Fruit fly (Drosophila melanogaster): Measurements from ENCODE around the gene CG6678.
A peak's percentile ranks its signal among the peaks of the same experiment; 100 is the strongest.

CG6678 gene

dm6 chr3R:21849988-21850460 lies 36.8 kb upstream of the CG6678 start (continued):
- TF ChIP-seq B-H2 (GFP tag; optimal IDR thresholded peaks at IDR 0.05) = no peak
- TF ChIP-seq ro (GFP tag; IDR thresholded peaks at IDR 0.05) = no peak
- TF ChIP-seq CG13894 (tag; optimal IDR thresholded peaks at IDR 0.05) = no peak
- TF ChIP-seq Dfd (GFP tag; optimal IDR thresholded peaks at IDR 0.05) = no peak
- TF ChIP-seq CG3163 (GFP tag; optimal IDR thresholded peaks at IDR 0.05) = peak; percentile 35
- no peak for TF ChIP-seq CG11247 (GFP tag; IDR thresholded peaks at IDR 0.05)
- peak; percentile 18 for TF ChIP-seq CG12219 (GFP tag; optimal IDR thresholded peaks at IDR 0.05)
- TF ChIP-seq CG11398 (GFP tag; optimal IDR thresholded peaks at IDR 0.05) = peak; percentile 40
- no peak for TF ChIP-seq btn (GFP tag; optimal IDR thresholded peaks at IDR 0.05)
- no peak for TF ChIP-seq sima (GFP tag; optimal IDR thresholded peaks at IDR 0.05)
- no peak for TF ChIP-seq nau (GFP tag; optimal IDR thresholded peaks at IDR 0.05)
- TF ChIP-seq wor (GFP tag; IDR thresholded peaks at IDR 0.05) = no peak
- peak; percentile 50 for TF ChIP-seq CG15601 (tag; optimal IDR thresholded peaks at IDR 0.05)
- no peak for TF ChIP-seq CG16813 (GFP tag; IDR thresholded peaks at IDR 0.05; ENCODE audit: partially characterized antibody)
- no peak; the same call in 1 of the 2 replicates for TF ChIP-seq CG32767 (GFP tag; IDR thresholded peaks at IDR 0.05)
- no peak for TF ChIP-seq Fer2 (tag; optimal IDR thresholded peaks at IDR 0.05)
- TF ChIP-seq TFAM (GFP tag; optimal IDR thresholded peaks at IDR 0.05) = no peak
- TF ChIP-seq CG2202 (tag; optimal IDR thresholded peaks at IDR 0.05) = no peak
- no peak for TF ChIP-seq sc (optimal IDR thresholded peaks at IDR 0.05)
- TF ChIP-seq sc (GFP tag; optimal IDR thresholded peaks at IDR 0.05) = no peak
- peak; percentile 27; the same call in 1 of the 2 replicates for TF ChIP-seq esg (GFP tag; conservative IDR thresholded peaks at IDR 0.05)
- TF ChIP-seq CG4282 (GFP tag; optimal IDR thresholded peaks at IDR 0.05) = no peak
- TF ChIP-seq CG12744 (GFP tag; optimal IDR thresholded peaks at IDR 0.05) = no peak
- no peak for TF ChIP-seq sug (tag; optimal IDR thresholded peaks at IDR 0.05)
- no peak for TF ChIP-seq Hr39 (optimal IDR thresholded peaks at IDR 0.05)
- TF ChIP-seq grn (GFP tag; optimal IDR thresholded peaks at IDR 0.05) = peak; percentile 6
- 0 out of 2 replicates have a peak, but pooled peaks have one; percentile 12 for TF ChIP-seq ap (GFP tag; IDR thresholded peaks at IDR 0.05)
- TF ChIP-seq Sry-β (GFP tag; optimal IDR thresholded peaks at IDR 0.05) = no peak
- peak; percentile 58 for TF ChIP-seq CG8290 (GFP tag; optimal IDR thresholded peaks at IDR 0.05)
- TF ChIP-seq CG8290 (tag; optimal IDR thresholded peaks at IDR 0.05) = no peak
- TF ChIP-seq fd64A (GFP tag; optimal IDR thresholded peaks at IDR 0.05) = peak; percentile 22
- no peak for TF ChIP-seq pfk (GFP tag; optimal IDR thresholded peaks at IDR 0.05)
- peak; percentile 61 for TF ChIP-seq CG12391 (tag; optimal IDR thresholded peaks at IDR 0.05)
- peak; percentile 33 for TF ChIP-seq CG8388 (GFP tag; optimal IDR thresholded peaks at IDR 0.05)
- TF ChIP-seq CG10543 (GFP tag; optimal IDR thresholded peaks at IDR 0.05) = no peak
- TF ChIP-seq Trl (optimal IDR thresholded peaks at IDR 0.05) = no peak
- peak; percentile 3 for TF ChIP-seq Trl (GFP tag; optimal IDR thresholded peaks at IDR 0.05)
- no peak for TF ChIP-seq Aef1 (GFP tag; IDR thresholded peaks at IDR 0.05)
- TF ChIP-seq CG4404 (GFP tag; IDR thresholded peaks at IDR 0.05) = 0 out of 2 replicates have a peak, but pooled peaks have one; percentile 40
- no peak for TF ChIP-seq trem (tag; optimal IDR thresholded peaks at IDR 0.05)
- TF ChIP-seq CG1602 (GFP tag; optimal IDR thresholded peaks at IDR 0.05) = peak; percentile 0
- peak; percentile 31 for TF ChIP-seq CG14710 (tag; optimal IDR thresholded peaks at IDR 0.05)
- TF ChIP-seq amos (GFP tag; IDR thresholded peaks at IDR 0.05; ENCODE audit: partially characterized antibody) = peak; percentile 15; the same call in 1 of the 2 replicates
- TF ChIP-seq CG7372 (GFP tag; IDR thresholded peaks at IDR 0.05) = no peak
- TF ChIP-seq CG12659 (GFP tag; optimal IDR thresholded peaks at IDR 0.05) = peak; percentile 36
- TF ChIP-seq CG7357 (GFP tag; IDR thresholded peaks at IDR 0.05) = 0 out of 3 replicates have a peak, but pooled peaks have one; percentile 13
- peak; percentile 50; the same call in 1 of the 2 replicates for TF ChIP-seq CG31441 (GFP tag; IDR thresholded peaks at IDR 0.05)
- TF ChIP-seq klu (GFP tag; IDR thresholded peaks at IDR 0.05) = no peak
- TF ChIP-seq CG34422 (GFP tag; IDR thresholded peaks at IDR 0.05) = no peak; the same call in 1 of the 3 replicates
- TF ChIP-seq CG13624 (GFP tag; optimal IDR thresholded peaks at IDR 0.05) = peak; percentile 15
- TF ChIP-seq CG15269 (tag; optimal IDR thresholded peaks at IDR 0.05) = no peak
- TF ChIP-seq CG34376 (GFP tag; optimal IDR thresholded peaks at IDR 0.05) = no peak
